Worm (Caenorhabditis elegans) whole organism, L4 larva: ENCODE results near the gene T26G10.5.

Source experiments
- ama-1 ChIP-seq: fragments of 150-350 bp; optimal IDR thresholded peaks from 2 replicates; lab custom pipeline; 2014; ENCODE audit warnings: inconsistent platforms, mixed read lengths
- lin-1 ChIP-seq: fragments of 200-800 bp; sonication (Bioruptor generic); IDR thresholded peaks from 2 replicates; pipeline ENCODE4 v1.3.6; 2022; ENCODE audit warnings: missing genetic modification reagents, missing genetic modification characterization, missing compliant biosample characterization
- nhr-77 ChIP-seq: fragments of 150-350 bp; optimal IDR thresholded peaks from 2 replicates; lab custom pipeline; 2014; ENCODE audit warnings: missing biosample characterization, missing genetic modification characterization
- unc-39 ChIP-seq: sonication (generic microtip); optimal IDR thresholded peaks from 2 replicates; lab custom pipeline; 2017; ENCODE audit warnings: missing biosample characterization, missing genetic modification characterization
- unc-62 ChIP-seq, 3 experiments: fragments of 150-350 bp in 1 of 3; sonication (generic microtip); optimal IDR thresholded peaks in 2 of 3; peaks in 1 of 3; 1 replicate in 1 of 3; 2 replicates in 2 of 3; lab custom pipeline; 2014 to 2017; ENCODE audit warnings: missing biosample characterization in 3 of 3, missing genetic modification characterization in 3 of 3, missing genetic modification reagents in 3 of 3, missing genotype in 1 of 3

- TF ChIP-seq lin-1 (GFP tag; lab: Robert Waterston, UW) (no peak), unc-39 (tag; lab: Kevin White, UChicago) (no peak), ama-1 (lab: Kevin White, UChicago) (no peak), nhr-77 (tag; lab: Kevin White, UChicago) (no peak), unc-62 (GFP tag; optimal IDR thresholded peaks at IDR 0.05 in 1 of 2; lab: Kevin White, UChicago) (no peak), unc-62 (tag; optimal IDR thresholded peaks at IDR 0.05; lab: Kevin White, UChicago) (no peak)
These were observed 36.2 kb downstream of the T26G10.5 start, which contains the start of gene slc-17.2 for ce11 chrIII:9390007-9390406.
